Worm (Caenorhabditis elegans) whole organism, L1 larva: ENCODE data around the gene T28B11.1.
A peak's percentile ranks its signal among the peaks of the same experiment; 100 is the strongest.

Source experiments
- C16A3.4 ChIP-seq: fragments of 150-350 bp; optimal IDR thresholded peaks from 2 replicates; lab custom pipeline; 2014; ENCODE audit warnings: missing biosample characterization, missing genetic modification characterization
- F16B12.6 ChIP-seq: fragments of 150-350 bp; optimal IDR thresholded peaks from 2 replicates; lab custom pipeline; 2014; ENCODE audit warnings: missing biosample characterization, missing genetic modification characterization
- aha-1 ChIP-seq: fragments of 150-350 bp; optimal IDR thresholded peaks from 2 replicates; lab custom pipeline; 2014; ENCODE audit warnings: missing biosample characterization, missing genetic modification characterization
- alr-1 ChIP-seq: fragments of 200-800 bp; sonication (Bioruptor generic); optimal IDR thresholded peaks from 2 replicates; lab custom pipeline; 2018; ENCODE audit warnings: borderline replicate concordance, mild to moderate bottlenecking, missing genetic modification characterization, missing compliant biosample characterization
- aly-2 ChIP-seq: fragments of 150-350 bp; optimal IDR thresholded peaks from 2 replicates; lab custom pipeline; 2014; ENCODE audit warnings: missing biosample characterization, missing genetic modification characterization
- blmp-1 ChIP-seq: fragments of 150-350 bp; optimal IDR thresholded peaks from 2 replicates; lab custom pipeline; 2014; ENCODE audit warnings: missing biosample characterization, missing genetic modification characterization
- ceh-88 ChIP-seq: fragments of 200-800 bp; sonication (Bioruptor generic); IDR thresholded peaks from 2 replicates; pipeline ENCODE4 v1.3.6; 2022; ENCODE audit warnings: missing genetic modification characterization, missing compliant biosample characterization
- ceh-90 ChIP-seq: sonication (generic microtip); optimal IDR thresholded peaks from 2 replicates; lab custom pipeline; 2016; ENCODE audit warnings: missing genetic modification characterization, missing compliant biosample characterization
- dsc-1 ChIP-seq: sonication (generic microtip); optimal IDR thresholded peaks from 2 replicates; lab custom pipeline; 2016; ENCODE audit warnings: mild to moderate bottlenecking, missing genetic modification characterization, missing compliant biosample characterization
- efl-1 ChIP-seq, 4 experiments: fragments of 150-350 bp; optimal IDR thresholded peaks in 3 of 4; peaks in 1 of 4; 1 replicate in 1 of 4; 2 replicates in 3 of 4; lab custom pipeline; 2014; ENCODE audit warnings: missing biosample characterization in 2 of 4, missing genetic modification characterization in 2 of 4, missing genetic modification reagents in 2 of 4
- efl-3 ChIP-seq: fragments of 200-800 bp; sonication (Bioruptor generic); optimal IDR thresholded peaks from 2 replicates; lab custom pipeline; 2018; ENCODE audit warnings: mild to moderate bottlenecking, missing genetic modification characterization, missing compliant biosample characterization
- elt-3 ChIP-seq, 6 experiments: fragments of 150-350 bp in 1 of 6; sonication (generic microtip); optimal IDR thresholded peaks; 2 replicates each; lab custom pipeline; 2017 to 2018; ENCODE audit warnings: missing biosample characterization in 6 of 6, missing genetic modification characterization in 6 of 6, inconsistent platforms in 1 of 6
- ets-5 ChIP-seq: fragments of 200-800 bp; sonication (Bioruptor generic); IDR thresholded peaks from 2 replicates; pipeline ENCODE4 v1.3.6; 2022; ENCODE audit warnings: missing genetic modification characterization, missing compliant biosample characterization
- fos-1 ChIP-seq: fragments of 150-350 bp; optimal IDR thresholded peaks from 2 replicates; lab custom pipeline; 2014; ENCODE audit warnings: missing biosample characterization, missing genetic modification characterization
- hlh-17 ChIP-seq: fragments of 200-800 bp; sonication (Bioruptor generic); optimal IDR thresholded peaks from 2 replicates; lab custom pipeline; 2018; ENCODE audit warnings: missing genetic modification characterization, mild to moderate bottlenecking, missing compliant biosample characterization, moderate library complexity, borderline replicate concordance
- hlh-4 ChIP-seq: sonication (generic microtip); optimal IDR thresholded peaks from 2 replicates; lab custom pipeline; 2016; ENCODE audit warnings: mild to moderate bottlenecking, missing genetic modification characterization, missing compliant biosample characterization
- hpl-2 ChIP-seq: fragments of 150-350 bp; optimal IDR thresholded peaks from 2 replicates; lab custom pipeline; 2014; ENCODE audit warnings: missing biosample characterization, missing genetic modification reagents, missing genetic modification characterization
- irx-1 ChIP-seq: sonication (generic microtip); optimal IDR thresholded peaks from 2 replicates; lab custom pipeline; 2016; ENCODE audit warnings: missing genetic modification characterization, missing compliant biosample characterization
- isw-1 ChIP-seq: fragments of 200-800 bp; sonication (Bioruptor generic); IDR thresholded peaks from 2 replicates; pipeline ENCODE4 v1.3.6; 2022; ENCODE audit warnings: missing genetic modification characterization, missing compliant biosample characterization
- lin-14 ChIP-seq: fragments of 200-800 bp; sonication (Bioruptor generic); optimal IDR thresholded peaks from 2 replicates; lab custom pipeline; 2018; ENCODE audit warnings: mild to moderate bottlenecking, missing genetic modification characterization, moderate library complexity, missing compliant biosample characterization
- lin-35 ChIP-seq, 2 experiments: fragments of 150-350 bp; optimal IDR thresholded peaks; 2 replicates each; lab custom pipeline; 2014; ENCODE audit warnings: missing biosample characterization in 2 of 2, missing genetic modification characterization in 2 of 2, missing genetic modification reagents in 2 of 2
- lin-39 ChIP-seq: fragments of 150-350 bp; optimal IDR thresholded peaks from 2 replicates; lab custom pipeline; 2014; ENCODE audit warnings: missing biosample characterization, missing genetic modification reagents, missing genetic modification characterization
- lir-3 ChIP-seq: sonication (generic microtip); optimal IDR thresholded peaks from 2 replicates; lab custom pipeline; 2016; ENCODE audit warnings: mild to moderate bottlenecking, missing genetic modification characterization, moderate library complexity, missing compliant biosample characterization; ENCODE audit not compliant: poor library complexity
- lsy-2 ChIP-seq, 2 experiments: fragments of 150-350 bp; optimal IDR thresholded peaks; 2 replicates each; lab custom pipeline; 2014; ENCODE audit warnings: missing biosample characterization in 2 of 2, missing genetic modification characterization in 2 of 2
- mab-9 ChIP-seq: fragments of 200-800 bp; sonication (Bioruptor generic); IDR thresholded peaks from 2 replicates; pipeline ENCODE4 v1.3.6; 2022; ENCODE audit warnings: missing genetic modification reagents, missing genetic modification characterization, missing compliant biosample characterization
- mef-2 ChIP-seq: fragments of 150-350 bp; optimal IDR thresholded peaks from 2 replicates; lab custom pipeline; 2014; ENCODE audit warnings: missing biosample characterization, missing genetic modification characterization
- mep-1 ChIP-seq: fragments of 150-350 bp; optimal IDR thresholded peaks from 2 replicates; lab custom pipeline; 2014; ENCODE audit warnings: missing biosample characterization, missing genetic modification characterization
- nhr-11 ChIP-seq: fragments of 150-350 bp; optimal IDR thresholded peaks from 2 replicates; lab custom pipeline; 2014; ENCODE audit warnings: missing biosample characterization, missing genetic modification characterization
- nhr-19 ChIP-seq: fragments of 200-800 bp; sonication (Bioruptor generic); conservative IDR thresholded peaks from 2 replicates; pipeline ENCODE4 v1.3.6; 2022; ENCODE audit warnings: missing genetic modification characterization, missing compliant biosample characterization
- nhr-20 ChIP-seq: sonication (generic microtip); optimal IDR thresholded peaks from 2 replicates; lab custom pipeline; 2016; ENCODE audit warnings: mild to moderate bottlenecking, missing genetic modification characterization, missing compliant biosample characterization
- nhr-28 ChIP-seq: fragments of 150-350 bp; optimal IDR thresholded peaks from 2 replicates; lab custom pipeline; 2014; ENCODE audit warnings: missing biosample characterization, missing genetic modification characterization
- nhr-47 ChIP-seq: sonication (generic microtip); optimal IDR thresholded peaks from 2 replicates; lab custom pipeline; 2016; ENCODE audit warnings: mild to moderate bottlenecking, missing genetic modification characterization, moderate library complexity, missing compliant biosample characterization
- nhr-76 ChIP-seq: sonication (generic microtip); optimal IDR thresholded peaks from 2 replicates; lab custom pipeline; 2017; ENCODE audit warnings: missing biosample characterization, missing genetic modification characterization
- nhr-90 ChIP-seq: sonication (generic microtip); optimal IDR thresholded peaks from 2 replicates; lab custom pipeline; 2016; ENCODE audit warnings: mild to moderate bottlenecking, missing genetic modification characterization, missing compliant biosample characterization; ENCODE audit not compliant: poor library complexity
- pag-3 ChIP-seq: sonication (generic microtip); optimal IDR thresholded peaks from 2 replicates; lab custom pipeline; 2017; ENCODE audit warnings: missing genetic modification characterization, mild to moderate bottlenecking, missing compliant biosample characterization, antibody characterized with exemption, borderline replicate concordance; ENCODE audit not compliant: insufficient read depth
- pax-3 ChIP-seq: fragments of 200-800 bp; sonication (Bioruptor generic); optimal IDR thresholded peaks from 2 replicates; lab custom pipeline; 2018; ENCODE audit warnings: mild to moderate bottlenecking, missing genetic modification characterization, moderate library complexity, missing compliant biosample characterization
- skn-1 ChIP-seq: fragments of 150-350 bp; optimal IDR thresholded peaks from 2 replicates; lab custom pipeline; 2014; ENCODE audit warnings: missing biosample characterization, missing genetic modification characterization
- snpc-4 ChIP-seq: fragments of 150-350 bp; optimal IDR thresholded peaks from 2 replicates; lab custom pipeline; 2014; ENCODE audit warnings: missing biosample characterization, missing genetic modification characterization
- sptf-1 ChIP-seq: fragments of 150-350 bp; optimal IDR thresholded peaks from 2 replicates; lab custom pipeline; 2014; ENCODE audit warnings: missing biosample characterization, missing genetic modification characterization
- swsn-7 ChIP-seq: sonication (generic microtip); optimal IDR thresholded peaks from 2 replicates; lab custom pipeline; 2016; ENCODE audit warnings: missing genetic modification characterization, missing compliant biosample characterization
- tlp-1 ChIP-seq: fragments of 150-350 bp; optimal IDR thresholded peaks from 2 replicates; lab custom pipeline; 2014; ENCODE audit warnings: missing biosample characterization, missing genetic modification characterization
- unc-130 ChIP-seq: fragments of 150-350 bp; optimal IDR thresholded peaks from 2 replicates; lab custom pipeline; 2017; ENCODE audit warnings: missing biosample characterization, missing genetic modification characterization, inconsistent platforms
- vab-15 ChIP-seq: sonication (generic microtip); optimal IDR thresholded peaks from 2 replicates; lab custom pipeline; 2017; ENCODE audit warnings: missing genotype, mild to moderate bottlenecking, missing genetic modification characterization, missing compliant biosample characterization
- zag-1 ChIP-seq: fragments of 150-350 bp; optimal IDR thresholded peaks from 2 replicates; lab custom pipeline; 2014; ENCODE audit warnings: missing biosample characterization, missing genetic modification characterization
- zip-4 ChIP-seq: fragments of 200-800 bp; sonication (Bioruptor generic); optimal IDR thresholded peaks from 2 replicates; lab custom pipeline; 2018; ENCODE audit warnings: mild to moderate bottlenecking, missing genetic modification characterization, moderate library complexity, missing compliant biosample characterization

Gene T28B11.1

ce11 chrV:10736756-10737155 lies 4.5 kb upstream of the T28B11.1 start, which contains the start of the genes mre-11 and wdr-5.3 (continued):
- TF ChIP-seq nhr-28 (tag; lab: Kevin White, UChicago) (no peak), irx-1 (tag; lab: Kevin White, UChicago) (peak; percentile 68), mef-2 (no peak), sptf-1 (no peak), lsy-2 (tag; optimal IDR thresholded peaks at IDR 0.05; lab: Kevin White, UChicago) (peak; percentile 65 to 77), hlh-4 (tag; lab: Kevin White, UChicago) (no peak), dsc-1 (no peak), mep-1 (tag; lab: Kevin White, UChicago) (peak; percentile 68), alr-1 (tag; lab: Kevin White, UChicago) (no peak), nhr-11 (tag; lab: Kevin White, UChicago) (no peak), F16B12.6 (tag; lab: Kevin White, UChicago) (peak; percentile 33), nhr-76 (tag; lab: Kevin White, UChicago) (no peak), fos-1 (tag; lab: Kevin White, UChicago) (no peak), swsn-7 (tag; lab: Kevin White, UChicago) (peak; percentile 75), zag-1 (tag; lab: Kevin White, UChicago) (no peak), vab-15 (tag; lab: Kevin White, UChicago) (no peak), aly-2 (tag; lab: Kevin White, UChicago) (no peak), nhr-20 (tag; lab: Kevin White, UChicago) (peak; percentile 80), snpc-4 (tag; lab: Kevin White, UChicago) (peak; percentile 49), aha-1 (tag; lab: Kevin White, UChicago) (no peak), skn-1 (tag; lab: Kevin White, UChicago) (peak; percentile 57), tlp-1 (tag; lab: Kevin White, UChicago) (no peak), hpl-2 (no peak), lin-35 (GFP tag; optimal IDR thresholded peaks at IDR 0.05; lab: Kevin White, UChicago) (peak; percentile 85 to 92), hlh-17 (no peak), mab-9 (GFP tag; lab: Robert Waterston, UW) (no peak), zip-4 (GFP tag; lab: Kevin White, UChicago) (no peak), isw-1 (GFP tag; lab: Robert Waterston, UW) (peak; percentile 46), blmp-1 (peak; percentile 60), elt-3 (tag; optimal IDR thresholded peaks at IDR 0.05; lab: Kevin White, UChicago) (peak in 1 of 6 experiments; percentile 13), C16A3.4 (peak; percentile 50), lir-3 (tag; lab: Kevin White, UChicago) (peak; percentile 90), efl-1 (optimal IDR thresholded peaks at IDR 0.05; lab: Kevin White, UChicago) (peak; percentile 70 to 90), efl-1 (GFP tag; optimal IDR thresholded peaks at IDR 0.05 in 1 of 2; lab: Kevin White, UChicago) (peak; percentile 89 to 99), lin-39 (tag; lab: Kevin White, UChicago) (no peak), pax-3 (peak; percentile 60), nhr-47 (peak; percentile 79), ceh-90 (tag; lab: Kevin White, UChicago) (peak; percentile 78), nhr-19 (GFP tag; lab: Robert Waterston, UW) (peak; percentile 72), unc-130 (tag; lab: Kevin White, UChicago) (peak; percentile 69), ets-5 (GFP tag; lab: Robert Waterston, UW) (no peak), pag-3 (no peak), ceh-88 (GFP tag; lab: Robert Waterston, UW) (no peak), nhr-90 (tag; lab: Kevin White, UChicago) (peak; percentile 71), efl-3 (GFP tag; lab: Kevin White, UChicago) (no peak), lin-14 (GFP tag; lab: Kevin White, UChicago) (no peak)
